Fruit fly (Drosophila melanogaster) whole organism, embryonic: ENCODE results near the gene lectin-33A.
A peak's percentile ranks its signal among the peaks of the same experiment; 100 is the strongest.

ENCODE experiments used
- Awh ChIP-seq: fragments of 200-800 bp; sonication (Bioruptor generic); IDR thresholded peaks from 2 replicates; pipeline ENCODE4, ENCODE4 v1.3.6; 2022; ENCODE audit warnings: missing biosample characterization, missing genetic modification characterization
- B-H2 ChIP-seq: fragments of 200-800 bp; sonication (Bioruptor generic); optimal IDR thresholded peaks from 2 replicates; lab custom pipeline; 2018; ENCODE audit warnings: missing biosample characterization, mild to moderate bottlenecking, missing genetic modification characterization
- CG11456 ChIP-seq: fragments of 200-800 bp; sonication (Bioruptor generic); IDR thresholded peaks from 3 replicates; pipeline ENCODE4 v1.3.6; 2022; ENCODE audit warnings: missing biosample characterization, missing genetic modification characterization
- CG12104 ChIP-seq: fragments of 200-800 bp; sonication (Bioruptor generic); optimal IDR thresholded peaks from 3 replicates; lab custom pipeline; 2016; ENCODE audit warnings: missing biosample characterization, missing genetic modification characterization
- CG12942 ChIP-seq: fragments of 200-800 bp; sonication (Bioruptor generic); optimal IDR thresholded peaks from 3 replicates; lab custom pipeline; 2016; ENCODE audit warnings: missing biosample characterization, missing genetic modification characterization
- CG13287 ChIP-seq: fragments of 200-800 bp; sonication (Bioruptor generic); IDR thresholded peaks from 2 replicates; pipeline ENCODE4 v1.3.6; 2022; ENCODE audit warnings: missing biosample characterization, missing genetic modification characterization; ENCODE audit not compliant: partially characterized antibody
- CG14965 ChIP-seq: fragments of 200-800 bp; sonication (Bioruptor generic); optimal IDR thresholded peaks from 2 replicates; lab custom pipeline; 2016; ENCODE audit warnings: missing biosample characterization, missing genetic modification characterization, borderline replicate concordance
- CG17361 ChIP-seq: fragments of 200-800 bp; sonication (Bioruptor generic); IDR thresholded peaks from 3 replicates; pipeline ENCODE4 v1.3.6; 2022; ENCODE audit warnings: missing biosample characterization, missing genetic modification characterization
- CG17612 ChIP-seq: fragments of 200-800 bp; sonication (Bioruptor generic); IDR thresholded peaks from 2 replicates; pipeline ENCODE4 v1.3.6; 2022; ENCODE audit warnings: missing biosample characterization, missing genetic modification characterization
- CG17802 ChIP-seq: fragments of 200-800 bp; sonication (Bioruptor generic); optimal IDR thresholded peaks from 2 replicates; lab custom pipeline; 2018; ENCODE audit warnings: missing biosample characterization, mild to moderate bottlenecking, missing genetic modification characterization, moderate library complexity
- CG17829 ChIP-seq: fragments of 200-800 bp; optimal IDR thresholded peaks from 2 replicates; lab custom pipeline; 2019; ENCODE audit warnings: missing biosample characterization, mild to moderate bottlenecking, missing genetic modification characterization, moderate library complexity
- CG17912 ChIP-seq: fragments of 200-800 bp; sonication (Bioruptor generic); optimal IDR thresholded peaks from 2 replicates; lab custom pipeline; 2018; ENCODE audit warnings: missing biosample characterization, mild to moderate bottlenecking, missing genetic modification characterization
- CG18262 ChIP-seq: fragments of 200-800 bp; optimal IDR thresholded peaks from 3 replicates; lab custom pipeline; 2019; ENCODE audit warnings: missing biosample characterization, mild to moderate bottlenecking, missing genetic modification characterization, moderate library complexity
- CG2202 ChIP-seq: fragments of 200-800 bp; sonication (Bioruptor generic); optimal IDR thresholded peaks from 2 replicates; lab custom pipeline; 2018; ENCODE audit warnings: missing biosample characterization, mild to moderate bottlenecking, missing genetic modification characterization
- CG3281 ChIP-seq: fragments of 200-800 bp; sonication (Bioruptor generic); optimal IDR thresholded peaks from 3 replicates; lab custom pipeline; 2017; ENCODE audit warnings: missing biosample characterization, mild to moderate bottlenecking, missing genetic modification characterization
- CG6654 ChIP-seq: fragments of 200-800 bp; sonication (Bioruptor generic); optimal IDR thresholded peaks from 2 replicates; lab custom pipeline; 2017; ENCODE audit warnings: missing biosample characterization, mild to moderate bottlenecking, missing genetic modification characterization
- CG6689 ChIP-seq: fragments of 200-800 bp; sonication (Bioruptor generic); IDR thresholded peaks from 2 replicates; pipeline ENCODE4 v1.3.6; 2022; ENCODE audit warnings: missing biosample characterization, missing genetic modification characterization
- CG8089 ChIP-seq: fragments of 200-800 bp; sonication (Bioruptor generic); optimal IDR thresholded peaks from 3 replicates; lab custom pipeline; 2016; ENCODE audit warnings: missing biosample characterization, missing genetic modification characterization
- CG9437 ChIP-seq: fragments of 200-800 bp; sonication (Bioruptor generic); optimal IDR thresholded peaks from 2 replicates; lab custom pipeline; 2018; ENCODE audit warnings: missing biosample characterization, mild to moderate bottlenecking, missing genetic modification characterization
- CG9817 ChIP-seq: fragments of 200-800 bp; sonication (Bioruptor generic); optimal IDR thresholded peaks from 2 replicates; lab custom pipeline; 2018; ENCODE audit warnings: missing biosample characterization, mild to moderate bottlenecking, missing genetic modification characterization, moderate library complexity
- D19B ChIP-seq: fragments of 200-800 bp; sonication (Bioruptor generic); optimal IDR thresholded peaks from 2 replicates; lab custom pipeline; 2017; ENCODE audit warnings: missing biosample characterization, mild to moderate bottlenecking, missing genetic modification characterization
- Dip2 ChIP-seq: fragments of 200-800 bp; sonication (Bioruptor generic); IDR thresholded peaks from 2 replicates; pipeline ENCODE4 v1.3.6; 2022; ENCODE audit warnings: missing biosample characterization, missing genetic modification characterization
- Elba2 ChIP-seq: fragments of 200-800 bp; sonication (Bioruptor generic); optimal IDR thresholded peaks from 3 replicates; lab custom pipeline; 2016; ENCODE audit warnings: missing biosample characterization, missing genetic modification characterization
- Fer3 ChIP-seq: fragments of 200-800 bp; sonication (Bioruptor generic); optimal IDR thresholded peaks from 2 replicates; lab custom pipeline; 2018; ENCODE audit warnings: missing biosample characterization, mild to moderate bottlenecking, missing genetic modification characterization, moderate library complexity
- H15 ChIP-seq: fragments of 200-800 bp; sonication (Bioruptor generic); IDR thresholded peaks from 3 replicates; pipeline ENCODE4 v1.3.6; 2022; ENCODE audit warnings: missing biosample characterization, missing genetic modification characterization
- Lpt ChIP-seq: fragments of >200 bp; optimal IDR thresholded peaks from 2 replicates; lab custom pipeline; 2018; ENCODE audit warnings: missing biosample characterization, missing genetic modification characterization
- NC2α ChIP-seq: fragments of 200-800 bp; sonication (Bioruptor generic); optimal IDR thresholded peaks from 2 replicates; lab custom pipeline; 2016; ENCODE audit warnings: missing biosample characterization, missing genetic modification characterization
- NfI ChIP-seq: fragments of 200-800 bp; sonication (Bioruptor generic); optimal IDR thresholded peaks from 3 replicates; lab custom pipeline; 2018; ENCODE audit warnings: missing biosample characterization, mild to moderate bottlenecking, missing genetic modification characterization, moderate library complexity
- PHDP ChIP-seq: fragments of 200-800 bp; sonication (Bioruptor generic); optimal IDR thresholded peaks from 3 replicates; lab custom pipeline; 2018; ENCODE audit warnings: missing biosample characterization, mild to moderate bottlenecking, missing genetic modification characterization, moderate library complexity
- Ravus ChIP-seq: fragments of 200-800 bp; sonication (Bioruptor generic); IDR thresholded peaks from 2 replicates; pipeline ENCODE4 v1.3.6; 2022; ENCODE audit warnings: missing biosample characterization, missing genetic modification characterization
- Side ChIP-seq: fragments of 200-800 bp; sonication (Bioruptor generic); optimal IDR thresholded peaks from 2 replicates; lab custom pipeline; 2016; ENCODE audit warnings: missing biosample characterization, missing genetic modification characterization
- Sin3A ChIP-seq: fragments of >200 bp; optimal IDR thresholded peaks from 2 replicates; lab custom pipeline; 2018
- Xbp1 ChIP-seq: fragments of 200-800 bp; sonication (Bioruptor generic); optimal IDR thresholded peaks from 3 replicates; lab custom pipeline; 2016; ENCODE audit warnings: missing biosample characterization, mild to moderate bottlenecking, missing genetic modification characterization
- chif ChIP-seq, 2 experiments: fragments of 200-800 bp; sonication (Bioruptor generic); optimal IDR thresholded peaks; 3 replicates each; lab custom pipeline; 2016; ENCODE audit warnings: missing biosample characterization in 2 of 2, missing genetic modification characterization in 2 of 2
- chm ChIP-seq: fragments of 200-800 bp; sonication (Bioruptor generic); IDR thresholded peaks from 2 replicates; pipeline ENCODE4 v1.3.6; 2022; ENCODE audit warnings: missing biosample characterization, missing genetic modification characterization
- ci ChIP-seq: fragments of 200-800 bp; sonication (Bioruptor generic); IDR thresholded peaks from 3 replicates; pipeline ENCODE4 v1.3.6; 2022; ENCODE audit warnings: missing biosample characterization, missing genetic modification characterization
- crol ChIP-seq: fragments of 200-800 bp; sonication (Bioruptor generic); IDR thresholded peaks from 2 replicates; pipeline ENCODE4 v1.3.6; 2022; ENCODE audit warnings: missing biosample characterization, missing genetic modification characterization
- dati ChIP-seq: fragments of 200-800 bp; sonication (Bioruptor generic); IDR thresholded peaks from 2 replicates; pipeline ENCODE4 v1.3.6; 2022; ENCODE audit warnings: missing biosample characterization, missing genetic modification characterization
- disco-r ChIP-seq: fragments of 200-800 bp; sonication (Bioruptor generic); optimal IDR thresholded peaks from 2 replicates; lab custom pipeline; 2016; ENCODE audit warnings: missing biosample characterization, missing genetic modification characterization
- exex ChIP-seq: fragments of 200-800 bp; sonication (Bioruptor generic); optimal IDR thresholded peaks from 4 replicates; lab custom pipeline; 2018; ENCODE audit warnings: missing biosample characterization, mild to moderate bottlenecking, missing genetic modification characterization, moderate library complexity
- fd3F ChIP-seq: fragments of 200-800 bp; sonication (Bioruptor generic); optimal IDR thresholded peaks from 2 replicates; lab custom pipeline; 2018; ENCODE audit warnings: missing biosample characterization, mild to moderate bottlenecking, missing genetic modification characterization, moderate library complexity
- gro ChIP-seq: fragments of 200-800 bp; sonication (Bioruptor generic); optimal IDR thresholded peaks from 2 replicates; lab custom pipeline; 2016; ENCODE audit warnings: missing biosample characterization, missing genetic modification characterization
- gsb ChIP-seq: fragments of 200-800 bp; sonication (Bioruptor generic); IDR thresholded peaks from 2 replicates; pipeline ENCODE4 v1.3.6; 2022; ENCODE audit warnings: missing biosample characterization, missing genetic modification characterization
- jigr1 ChIP-seq: fragments of 200-800 bp; sonication (Bioruptor generic); IDR thresholded peaks from 3 replicates; pipeline ENCODE4 v1.3.6; 2022; ENCODE audit warnings: missing biosample characterization, missing genetic modification characterization
- kay ChIP-seq: fragments of 200-800 bp; sonication (Bioruptor generic); optimal IDR thresholded peaks from 2 replicates; lab custom pipeline; 2016; ENCODE audit warnings: missing biosample characterization, missing genetic modification characterization
- pan ChIP-seq, 4 experiments: fragments of >200 bp in 3 of 4; fragments of 200-800 bp in 1 of 4; sonication (Bioruptor generic) in 1 of 4; optimal IDR thresholded peaks in 3 of 4; IDR thresholded peaks in 1 of 4; 2 replicates each; pipeline versions ENCODE4 v1.3.6 to Lab custom; 2017 to 2022; ENCODE audit warnings: missing biosample characterization in 2 of 4, missing genetic modification characterization in 2 of 4, mixed read lengths in 1 of 4
- seq ChIP-seq: fragments of 200-800 bp; sonication (Bioruptor generic); IDR thresholded peaks from 2 replicates; pipeline ENCODE4 v1.3.6; 2022; ENCODE audit warnings: missing biosample characterization, missing genetic modification characterization
- slp2 ChIP-seq: fragments of 200-800 bp; sonication (Bioruptor generic); optimal IDR thresholded peaks from 2 replicates; lab custom pipeline; 2016; ENCODE audit warnings: missing biosample characterization, missing genetic modification characterization
- tna ChIP-seq: fragments of 200-800 bp; sonication (Bioruptor generic); IDR thresholded peaks from 2 replicates; pipeline ENCODE4 v1.3.6; 2022; ENCODE audit warnings: missing biosample characterization, missing genetic modification characterization; ENCODE audit not compliant: partially characterized antibody
- toy ChIP-seq: fragments of 200-800 bp; sonication (Bioruptor generic); IDR thresholded peaks from 2 replicates; pipeline ENCODE4 v1.3.6; 2022; ENCODE audit warnings: missing biosample characterization, missing genetic modification characterization
- zen2 ChIP-seq: fragments of 200-800 bp; sonication (Bioruptor generic); IDR thresholded peaks from 3 replicates; pipeline ENCODE4 v1.3.6; 2022; ENCODE audit warnings: missing biosample characterization, missing genetic modification characterization; ENCODE audit not compliant: partially characterized antibody

The lectin-33A gene

DNA sequence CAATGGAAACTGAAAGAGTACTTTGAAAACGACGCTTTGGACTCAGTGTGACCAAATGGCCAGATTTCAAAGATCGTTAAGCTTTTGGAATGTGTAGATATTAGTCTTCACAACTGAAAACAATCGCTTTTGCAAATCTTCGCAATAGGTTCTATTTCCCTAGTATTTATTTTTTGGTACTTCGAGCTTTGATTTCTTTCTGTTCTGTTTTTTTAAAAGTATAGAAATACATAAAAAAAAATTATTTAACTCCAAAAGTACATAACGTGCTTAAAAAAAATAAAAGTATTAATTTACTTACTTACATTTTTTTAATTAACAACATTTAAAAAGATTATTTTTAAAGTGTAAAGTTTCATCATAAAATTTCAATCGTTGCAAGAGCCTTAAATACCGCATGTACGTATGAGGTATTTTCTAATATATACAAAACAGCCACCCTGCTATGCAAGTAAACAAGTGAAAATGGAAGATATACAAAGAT lies 14.5 kb upstream of the lectin-33A start, which contains the start of the genes piwi and CG12253 (continued):
- TF ChIP-seq CG17361 (GFP tag; lab: Robert Waterston, UW) (no peak; the same call in 2 of the 3 replicates), NC2α (GFP tag; lab: Kevin White, UChicago) (no peak), chm (GFP tag; lab: Robert Waterston, UW) (0 out of 2 replicates have a peak, but pooled peaks have one; percentile 34), fd3F (GFP tag; lab: Kevin White, UChicago) (peak; percentile 85), Ravus (no peak), Awh (GFP tag; lab: Robert Waterston, UW) (no peak), CG11456 (no peak; the same call in 2 of the 3 replicates), CG6654 (no peak), chif (GFP tag; optimal IDR thresholded peaks at IDR 0.05; lab: Kevin White, UChicago) (peak; percentile 31 to 63), Sin3A (lab: Kevin White, UChicago) (no peak), CG9437 (GFP tag; lab: Kevin White, UChicago) (peak; percentile 72), CG3281 (peak; percentile 31), exex (tag; lab: Kevin White, UChicago) (no peak), jigr1 (GFP tag; lab: Robert Waterston, UW) (no peak), crol (GFP tag; lab: Robert Waterston, UW) (no peak), gro (GFP tag; lab: Kevin White, UChicago) (no peak), Side (GFP tag; lab: Kevin White, UChicago) (no peak), kay (GFP tag; lab: Kevin White, UChicago) (peak; percentile 29), dati (GFP tag; lab: Robert Waterston, UW) (no peak), toy (GFP tag; lab: Robert Waterston, UW) (no peak), CG17912 (GFP tag; lab: Kevin White, UChicago) (no peak), CG17612 (GFP tag; lab: Robert Waterston, UW) (no peak), Elba2 (GFP tag; lab: Kevin White, UChicago) (no peak), ci (GFP tag; lab: Robert Waterston, UW) (no peak), zen2 (GFP tag; lab: Robert Waterston, UW) (no peak), seq (GFP tag; lab: Robert Waterston, UW) (0 out of 2 replicates have a peak, but pooled peaks have one; percentile 35), Fer3 (tag; lab: Kevin White, UChicago) (peak; percentile 47), CG18262 (tag; lab: Kevin White, UChicago) (peak; percentile 57), CG14965 (GFP tag; lab: Kevin White, UChicago) (no peak), Dip2 (GFP tag; lab: Robert Waterston, UW) (no peak), disco-r (GFP tag; lab: Kevin White, UChicago) (no peak), B-H2 (GFP tag; lab: Kevin White, UChicago) (no peak), CG12104 (GFP tag; lab: Kevin White, UChicago) (peak; percentile 19), pan (optimal IDR thresholded peaks at IDR 0.05; lab: Kevin White, UChicago) (no peak), pan (GFP tag; optimal IDR thresholded peaks at IDR 0.05 in 1 of 2, IDR thresholded peaks at IDR 0.05 in 1 of 2) (no peak), H15 (GFP tag; lab: Robert Waterston, UW) (0 out of 3 replicates have a peak, but pooled peaks have one; percentile 35), CG12942 (GFP tag; lab: Kevin White, UChicago) (peak; percentile 70), CG2202 (peak; percentile 40), slp2 (GFP tag; lab: Kevin White, UChicago) (no peak), tna (GFP tag; lab: Robert Waterston, UW) (no peak), CG17802 (tag; lab: Kevin White, UChicago) (no peak), Lpt (no peak), CG8089 (no peak), NfI (GFP tag; lab: Kevin White, UChicago) (peak; percentile 71), Xbp1 (GFP tag; lab: Kevin White, UChicago) (peak; percentile 83), CG17829 (peak; percentile 57), CG13287 (GFP tag; lab: Robert Waterston, UW) (no peak), D19B (no peak), CG9817 (tag; lab: Kevin White, UChicago) (peak; percentile 78), PHDP (peak; percentile 87), gsb (GFP tag; lab: Robert Waterston, UW) (no peak), CG6689 (peak; percentile 43; the same call in 1 of the 2 replicates)
